Worm (Caenorhabditis elegans) whole organism, mixed stage, embryonic: ENCODE results near the gene lips-8.

Experiments
- blmp-1 ChIP-seq: fragments of 150-350 bp; optimal IDR thresholded peaks from 2 replicates; lab custom pipeline; 2014; ENCODE audit warnings: missing biosample characterization, missing genetic modification characterization
- lin-13 ChIP-seq: fragments of 150-350 bp; optimal IDR thresholded peaks from 2 replicates; lab custom pipeline; 2014; ENCODE audit warnings: missing biosample characterization, missing genetic modification characterization
- mab-5 ChIP-seq: fragments of 150-350 bp; optimal IDR thresholded peaks from 2 replicates; lab custom pipeline; 2014; ENCODE audit warnings: missing biosample characterization, missing genetic modification characterization
- sptf-1 ChIP-seq: sonication (generic microtip); optimal IDR thresholded peaks from 2 replicates; lab custom pipeline; 2017; ENCODE audit warnings: mild to moderate bottlenecking, missing genetic modification characterization, moderate library complexity, missing compliant biosample characterization
- unc-39 ChIP-seq: fragments of 150-350 bp; optimal IDR thresholded peaks from 2 replicates; lab custom pipeline; 2014; ENCODE audit warnings: missing biosample characterization, missing genetic modification characterization

DNA sequence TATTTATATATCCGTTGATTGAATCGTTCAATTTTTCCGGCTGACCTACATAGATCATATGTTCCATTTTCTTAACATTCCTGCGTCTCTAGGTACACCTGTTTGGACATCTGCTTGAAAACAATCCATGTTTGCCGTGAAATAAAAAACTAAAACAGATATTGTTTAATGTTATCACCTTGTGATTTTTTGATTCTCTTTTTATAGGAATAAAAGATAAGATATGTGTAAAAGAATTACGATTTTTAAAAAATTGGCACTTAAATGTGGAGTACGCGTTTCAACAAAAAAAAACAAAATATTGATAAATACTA is 49.0 kb downstream of the lips-8 start:
- no peak for TF ChIP-seq lin-13 (tag; lab: Kevin White, UChicago)
- TF ChIP-seq mab-5 = no peak
- no peak for TF ChIP-seq sptf-1 (tag; lab: Kevin White, UChicago)
- no peak for TF ChIP-seq unc-39
- TF ChIP-seq blmp-1 (tag; lab: Kevin White, UChicago) = no peak
